Fruit fly (Drosophila melanogaster) whole organism, embryonic: ENCODE measurements around the gene Tom70.

Experiments used
- Antp ChIP-seq: fragments of 200-800 bp; sonication (Bioruptor generic); optimal IDR thresholded peaks from 3 replicates; lab custom pipeline; 2016; ENCODE audit warnings: missing biosample characterization, missing genetic modification characterization
- CG10147 ChIP-seq: fragments of 200-800 bp; sonication (Bioruptor generic); optimal IDR thresholded peaks from 2 replicates; lab custom pipeline; 2019; ENCODE audit warnings: missing biosample characterization, mild to moderate bottlenecking, missing genetic modification characterization, moderate library complexity
- CG10321 ChIP-seq: fragments of 200-800 bp; sonication (Bioruptor generic); IDR thresholded peaks from 2 replicates; pipeline ENCODE4 v1.3.6; 2022; ENCODE audit warnings: missing biosample characterization, missing genetic modification characterization
- CG11504 ChIP-seq: fragments of 200-800 bp; sonication (Bioruptor generic); optimal IDR thresholded peaks from 3 replicates; lab custom pipeline; 2019; ENCODE audit warnings: missing biosample characterization, mild to moderate bottlenecking, missing genetic modification characterization, moderate library complexity
- CG12071 ChIP-seq: fragments of 200-800 bp; sonication (Bioruptor generic); optimal IDR thresholded peaks from 3 replicates; lab custom pipeline; 2018; ENCODE audit warnings: missing biosample characterization, mild to moderate bottlenecking, missing genetic modification characterization
- CG14965 ChIP-seq: fragments of 200-800 bp; sonication (Bioruptor generic); optimal IDR thresholded peaks from 2 replicates; lab custom pipeline; 2016; ENCODE audit warnings: missing biosample characterization, missing genetic modification characterization, borderline replicate concordance
- CG15514 ChIP-seq: fragments of 200-800 bp; sonication (Bioruptor generic); optimal IDR thresholded peaks from 3 replicates; lab custom pipeline; 2017; ENCODE audit warnings: missing biosample characterization, missing genetic modification characterization, mild to moderate bottlenecking, moderate library complexity, missing genetic modification reagents
- CG15696 ChIP-seq: fragments of 200-800 bp; sonication (Bioruptor generic); optimal IDR thresholded peaks from 2 replicates; lab custom pipeline; 2019; ENCODE audit warnings: missing biosample characterization, mild to moderate bottlenecking, missing genetic modification characterization, moderate library complexity
- CG16813 ChIP-seq: fragments of 200-800 bp; sonication (Bioruptor generic); IDR thresholded peaks from 3 replicates; pipeline ENCODE4 v1.3.6; 2022; ENCODE audit warnings: missing biosample characterization, missing genetic modification characterization; ENCODE audit not compliant: partially characterized antibody
- CG17912 ChIP-seq: fragments of 200-800 bp; sonication (Bioruptor generic); optimal IDR thresholded peaks from 2 replicates; lab custom pipeline; 2018; ENCODE audit warnings: missing biosample characterization, mild to moderate bottlenecking, missing genetic modification characterization
- CG18011 ChIP-seq: fragments of 200-800 bp; sonication (Bioruptor generic); optimal IDR thresholded peaks from 2 replicates; lab custom pipeline; 2017; ENCODE audit warnings: missing biosample characterization, missing genetic modification characterization, mild to moderate bottlenecking, moderate library complexity, missing genotype
- CG34376 ChIP-seq: fragments of 200-800 bp; sonication (Bioruptor generic); optimal IDR thresholded peaks from 2 replicates; lab custom pipeline; 2018; ENCODE audit warnings: missing biosample characterization, mild to moderate bottlenecking, missing genetic modification characterization
- CG4404 ChIP-seq: fragments of 200-800 bp; sonication (Bioruptor generic); IDR thresholded peaks from 2 replicates; pipeline ENCODE4 v1.3.6; 2022; ENCODE audit warnings: missing biosample characterization, missing genetic modification characterization
- CG4854 ChIP-seq: fragments of 200-800 bp; sonication (Bioruptor generic); optimal IDR thresholded peaks from 2 replicates; lab custom pipeline; 2016; ENCODE audit warnings: missing biosample characterization, missing genetic modification characterization, inconsistent platforms
- CG6791 ChIP-seq: fragments of 200-800 bp; sonication (Bioruptor generic); IDR thresholded peaks from 3 replicates; pipeline ENCODE4 v1.3.6; 2022; ENCODE audit warnings: missing biosample characterization, missing genetic modification characterization; ENCODE audit not compliant: partially characterized antibody
- CG7839 ChIP-seq: fragments of 200-800 bp; sonication (Bioruptor generic); optimal IDR thresholded peaks from 3 replicates; lab custom pipeline; 2018; ENCODE audit warnings: missing biosample characterization, mild to moderate bottlenecking, missing genetic modification characterization, moderate library complexity
- CG7987 ChIP-seq: fragments of 200-800 bp; sonication (Bioruptor generic); optimal IDR thresholded peaks from 2 replicates; lab custom pipeline; 2018; ENCODE audit warnings: missing biosample characterization, mild to moderate bottlenecking, missing genetic modification characterization, moderate library complexity
- CG9727 ChIP-seq: fragments of 200-800 bp; sonication (Bioruptor generic); optimal IDR thresholded peaks from 3 replicates; lab custom pipeline; 2017; ENCODE audit warnings: missing biosample characterization, mild to moderate bottlenecking, missing genetic modification characterization
- Dref ChIP-seq: fragments of 200-800 bp; sonication (Bioruptor generic); IDR thresholded peaks from 2 replicates; pipeline ENCODE4 v1.3.6; 2022; ENCODE audit warnings: missing biosample characterization, missing genetic modification characterization
- E2f1 ChIP-seq: fragments of 200-800 bp; sonication (Bioruptor generic); IDR thresholded peaks from 2 replicates; pipeline ENCODE4 v1.3.6; 2022; ENCODE audit warnings: missing biosample characterization, missing genetic modification characterization
- E2f2 ChIP-seq: fragments of 200-800 bp; sonication (Bioruptor generic); IDR thresholded peaks from 2 replicates; pipeline ENCODE4 v1.3.6; 2022; ENCODE audit warnings: missing biosample characterization, missing genetic modification characterization
- Fer3 ChIP-seq: fragments of 200-800 bp; sonication (Bioruptor generic); optimal IDR thresholded peaks from 2 replicates; lab custom pipeline; 2018; ENCODE audit warnings: missing biosample characterization, mild to moderate bottlenecking, missing genetic modification characterization, moderate library complexity
- Hmr ChIP-seq: fragments of 200-800 bp; sonication (Bioruptor generic); optimal IDR thresholded peaks from 3 replicates; lab custom pipeline; 2017; ENCODE audit warnings: mild to moderate bottlenecking, missing biosample characterization, missing genetic modification reagents, missing genetic modification characterization
- Meics ChIP-seq: fragments of 200-800 bp; sonication (Bioruptor generic); optimal IDR thresholded peaks from 2 replicates; lab custom pipeline; 2017; ENCODE audit warnings: missing biosample characterization, mild to moderate bottlenecking, missing genetic modification characterization
- Nf-YA ChIP-seq: fragments of 200-800 bp; sonication (Bioruptor generic); IDR thresholded peaks from 2 replicates; pipeline ENCODE4 v1.3.6; 2022; ENCODE audit warnings: missing biosample characterization, missing genetic modification characterization
- Oaz ChIP-seq: fragments of 200-800 bp; sonication (Bioruptor generic); IDR thresholded peaks from 2 replicates; pipeline ENCODE4 v1.3.6; 2022; ENCODE audit warnings: missing biosample characterization, missing genetic modification characterization
- Opbp ChIP-seq: fragments of 200-800 bp; sonication (Bioruptor generic); IDR thresholded peaks from 3 replicates; pipeline ENCODE4 v1.3.6; 2022; ENCODE audit warnings: missing biosample characterization, missing genetic modification characterization; ENCODE audit not compliant: partially characterized antibody
- Sin3A ChIP-seq: fragments of >200 bp; optimal IDR thresholded peaks from 2 replicates; lab custom pipeline; 2018
- TFAM ChIP-seq: fragments of 200-800 bp; sonication (Bioruptor generic); optimal IDR thresholded peaks from 2 replicates; lab custom pipeline; 2017; ENCODE audit warnings: missing biosample characterization, missing genetic modification characterization, inconsistent platforms
- YL-1 ChIP-seq: fragments of 200-800 bp; sonication (Bioruptor generic); optimal IDR thresholded peaks from 3 replicates; lab custom pipeline; 2017; ENCODE audit warnings: missing biosample characterization, mild to moderate bottlenecking, missing genetic modification characterization
- ac ChIP-seq: fragments of 200-800 bp; sonication (Bioruptor generic); optimal IDR thresholded peaks from 3 replicates; lab custom pipeline; 2017; ENCODE audit warnings: missing biosample characterization, mild to moderate bottlenecking, missing genetic modification characterization
- ap ChIP-seq: fragments of 200-800 bp; sonication (Bioruptor generic); IDR thresholded peaks from 2 replicates; pipeline ENCODE4 v1.3.6; 2022; ENCODE audit warnings: missing biosample characterization, missing genetic modification characterization
- btn ChIP-seq: fragments of 200-800 bp; sonication (Bioruptor generic); optimal IDR thresholded peaks from 2 replicates; lab custom pipeline; 2016; ENCODE audit warnings: missing biosample characterization, missing genetic modification characterization
- chinmo ChIP-seq: fragments of 200-800 bp; sonication (Bioruptor generic); IDR thresholded peaks from 4 replicates; pipeline ENCODE4 v1.3.6; 2022; ENCODE audit warnings: missing biosample characterization, missing genetic modification characterization; ENCODE audit not compliant: partially characterized antibody
- da ChIP-seq: fragments of 200-800 bp; sonication (Bioruptor generic); optimal IDR thresholded peaks from 2 replicates; lab custom pipeline; 2016; ENCODE audit warnings: missing biosample characterization, missing genetic modification characterization
- disco-r ChIP-seq: fragments of 200-800 bp; sonication (Bioruptor generic); optimal IDR thresholded peaks from 2 replicates; lab custom pipeline; 2016; ENCODE audit warnings: missing biosample characterization, missing genetic modification characterization
- fd96Cb ChIP-seq: fragments of 200-800 bp; sonication (Bioruptor generic); optimal IDR thresholded peaks from 2 replicates; lab custom pipeline; 2018; ENCODE audit warnings: missing biosample characterization, mild to moderate bottlenecking, missing genetic modification characterization, moderate library complexity
- fru ChIP-seq: fragments of >200 bp; optimal IDR thresholded peaks from 2 replicates; lab custom pipeline; 2017
- fu2 ChIP-seq: fragments of 200-800 bp; sonication (Bioruptor generic); optimal IDR thresholded peaks from 2 replicates; lab custom pipeline; 2016; ENCODE audit warnings: missing biosample characterization, missing genetic modification characterization
- ham ChIP-seq: fragments of 200-800 bp; sonication (Bioruptor generic); IDR thresholded peaks from 2 replicates; pipeline ENCODE4 v1.3.6; 2022; ENCODE audit warnings: missing biosample characterization, missing genetic modification characterization
- hbn ChIP-seq: fragments of 200-800 bp; sonication (Bioruptor generic); IDR thresholded peaks from 2 replicates; pipeline ENCODE4 v1.3.6; 2022; ENCODE audit warnings: missing biosample characterization, missing genetic modification characterization; ENCODE audit not compliant: partially characterized antibody
- lbe ChIP-seq: fragments of 200-800 bp; sonication (Bioruptor generic); optimal IDR thresholded peaks from 2 replicates; lab custom pipeline; 2016; ENCODE audit warnings: missing biosample characterization, mild to moderate bottlenecking, missing genetic modification characterization
- otp ChIP-seq: fragments of 200-800 bp; sonication (Bioruptor generic); IDR thresholded peaks from 3 replicates; pipeline ENCODE4, ENCODE4 v1.3.6; 2022; ENCODE audit warnings: missing biosample characterization, missing genetic modification characterization
- pan ChIP-seq, 4 experiments: fragments of >200 bp in 3 of 4; fragments of 200-800 bp in 1 of 4; sonication (Bioruptor generic) in 1 of 4; optimal IDR thresholded peaks in 3 of 4; IDR thresholded peaks in 1 of 4; 2 replicates each; pipeline versions ENCODE4 v1.3.6 to Lab custom; 2017 to 2022; ENCODE audit warnings: missing biosample characterization in 2 of 4, missing genetic modification characterization in 2 of 4, mixed read lengths in 1 of 4
- repo ChIP-seq: fragments of 200-800 bp; sonication (Bioruptor generic); optimal IDR thresholded peaks from 2 replicates; lab custom pipeline; 2016; ENCODE audit warnings: missing biosample characterization, missing genetic modification characterization
- sd ChIP-seq: fragments of 200-800 bp; sonication (Bioruptor generic); optimal IDR thresholded peaks from 3 replicates; lab custom pipeline; 2018; ENCODE audit warnings: missing biosample characterization, mild to moderate bottlenecking, missing genetic modification characterization, moderate library complexity
- stwl ChIP-seq: fragments of 200-800 bp; sonication (Bioruptor generic); optimal IDR thresholded peaks from 3 replicates; lab custom pipeline; 2018; ENCODE audit warnings: missing biosample characterization, mild to moderate bottlenecking, missing genetic modification characterization, moderate library complexity
- tin ChIP-seq: fragments of 200-800 bp; sonication (Bioruptor generic); optimal IDR thresholded peaks from 3 replicates; lab custom pipeline; 2016; ENCODE audit warnings: missing biosample characterization, missing genetic modification characterization
- unpg ChIP-seq: fragments of 200-800 bp; sonication (Bioruptor generic); optimal IDR thresholded peaks from 3 replicates; lab custom pipeline; 2018; ENCODE audit warnings: missing biosample characterization, mild to moderate bottlenecking, missing genetic modification characterization, moderate library complexity
- usp ChIP-seq: fragments of >200 bp; optimal IDR thresholded peaks from 2 replicates; lab custom pipeline; 2017; ENCODE audit warnings: missing biosample characterization, missing genetic modification characterization
- vnd ChIP-seq: fragments of 200-800 bp; sonication (Bioruptor generic); IDR thresholded peaks from 3 replicates; pipeline ENCODE4 v1.3.6; 2022; ENCODE audit warnings: missing biosample characterization, missing genetic modification characterization; ENCODE audit not compliant: partially characterized antibody

The Tom70 gene

dm6 chr2L:12040510-12040909 lies 2.2 kb upstream of the Tom70 start, which contains the start of gene CG6766 (continued):
- TF ChIP-seq CG6791 (GFP tag; lab: Robert Waterston, UW), result no peak
- peak; percentile 9 for TF ChIP-seq CG34376 (GFP tag; lab: Kevin White, UChicago)
- TF ChIP-seq da (GFP tag; lab: Kevin White, UChicago), result no peak
- no peak for TF ChIP-seq usp
- TF ChIP-seq CG4854 (GFP tag; lab: Kevin White, UChicago), result no peak
- TF ChIP-seq Fer3 (tag; lab: Kevin White, UChicago), result no peak
- no peak for TF ChIP-seq fd96Cb (tag; lab: Kevin White, UChicago)
- no peak for TF ChIP-seq CG11504
- TF ChIP-seq vnd, result no peak
- no peak for TF ChIP-seq CG14965 (GFP tag; lab: Kevin White, UChicago)
- no peak for TF ChIP-seq fru (lab: Kevin White, UChicago)
- peak; percentile 49 for TF ChIP-seq E2f2
- TF ChIP-seq Nf-YA (GFP tag; lab: Robert Waterston, UW), result no peak
- TF ChIP-seq tin (GFP tag; lab: Kevin White, UChicago), result no peak
- no peak for TF ChIP-seq CG10321 (GFP tag; lab: Robert Waterston, UW)
- TF ChIP-seq otp, result no peak
- TF ChIP-seq CG15514 (GFP tag; lab: Kevin White, UChicago), result peak; percentile 23
- TF ChIP-seq CG16813, result no peak
- peak; percentile 23; the same call in 2 of the 3 replicates for TF ChIP-seq Opbp (GFP tag; lab: Robert Waterston, UW)
- no peak for TF ChIP-seq unpg
- TF ChIP-seq ham (GFP tag; lab: Robert Waterston, UW), result no peak
- no peak for TF ChIP-seq Hmr (GFP tag; lab: Kevin White, UChicago)
- TF ChIP-seq disco-r (GFP tag; lab: Kevin White, UChicago), result no peak
- TF ChIP-seq YL-1 (GFP tag; lab: Kevin White, UChicago), result peak; percentile 57
- TF ChIP-seq pan (optimal IDR thresholded peaks at IDR 0.05; lab: Kevin White, UChicago), result no peak
- TF ChIP-seq pan (GFP tag; optimal IDR thresholded peaks at IDR 0.05 in 1 of 2, IDR thresholded peaks at IDR 0.05 in 1 of 2), result no peak
- no peak for TF ChIP-seq chinmo (GFP tag; lab: Robert Waterston, UW)
- no peak for TF ChIP-seq CG7987
- no peak for TF ChIP-seq E2f1 (GFP tag; lab: Robert Waterston, UW)
- TF ChIP-seq fu2 (GFP tag; lab: Kevin White, UChicago), result no peak
- no peak for TF ChIP-seq Sin3A (lab: Kevin White, UChicago)
- no peak for TF ChIP-seq TFAM
- no peak for TF ChIP-seq CG9727 (GFP tag; lab: Kevin White, UChicago)
- TF ChIP-seq CG7839, result no peak
- TF ChIP-seq stwl (tag; lab: Kevin White, UChicago), result peak; percentile 73
- no peak for TF ChIP-seq ac (GFP tag; lab: Kevin White, UChicago)
- TF ChIP-seq btn (GFP tag; lab: Kevin White, UChicago), result no peak
- TF ChIP-seq CG4404 (GFP tag; lab: Robert Waterston, UW), result no peak
- TF ChIP-seq CG10147, result no peak
- peak; percentile 58 for TF ChIP-seq Dref
- no peak for TF ChIP-seq CG17912 (GFP tag; lab: Kevin White, UChicago)
- peak; percentile 62 for TF ChIP-seq sd (tag; lab: Kevin White, UChicago)
- TF ChIP-seq CG18011 (GFP tag; lab: Kevin White, UChicago), result no peak
- no peak for TF ChIP-seq lbe (GFP tag; lab: Kevin White, UChicago)
- no peak for TF ChIP-seq hbn
- no peak for TF ChIP-seq Antp (GFP tag; lab: Kevin White, UChicago)
- TF ChIP-seq CG12071 (GFP tag; lab: Kevin White, UChicago), result no peak
- no peak for TF ChIP-seq Meics (GFP tag; lab: Kevin White, UChicago)
- no peak for TF ChIP-seq Oaz
- TF ChIP-seq ap (GFP tag; lab: Robert Waterston, UW), result no peak
- TF ChIP-seq CG15696 (tag; lab: Kevin White, UChicago), result no peak
- no peak for TF ChIP-seq repo (GFP tag; lab: Kevin White, UChicago)
